Worm (Caenorhabditis elegans): ENCODE measurements around the gene ZC196.5.

The ZC196.5 gene

DNA sequence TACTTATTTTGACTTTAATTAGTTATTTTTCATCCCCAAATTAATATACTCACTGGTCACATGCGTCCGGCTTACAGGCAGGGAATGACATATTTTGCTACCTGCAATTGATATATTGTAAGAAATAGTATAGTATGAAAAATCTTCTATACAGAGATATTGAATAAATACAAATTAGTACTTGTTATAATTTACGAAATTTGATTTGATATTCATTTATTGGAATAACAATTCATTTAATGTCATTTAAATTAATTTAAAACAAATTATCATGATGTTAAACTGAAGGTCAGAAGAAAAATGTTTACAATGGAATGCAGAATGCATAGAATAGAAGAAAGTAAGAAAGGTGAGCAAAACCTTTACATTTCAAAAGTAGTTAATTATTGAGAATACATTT is 29.4 kb downstream of the ZC196.5 start, which contains the start of gene B0507.7:
B0507.7 (minus strand) TSS at position 101 of the 400 bp plus-strand sequence.
- no peak for TF ChIP-seq ztf-29 (GFP tag; IDR thresholded peaks at IDR 0.05)
- TF ChIP-seq flt-1 (GFP tag; IDR thresholded peaks at IDR 0.05), result no peak
- TF ChIP-seq cog-1 (tag; optimal IDR thresholded peaks at IDR 0.05), result no peak
- TF ChIP-seq klf-2 (GFP tag; conservative IDR thresholded peaks at IDR 0.05), result no peak
- TF ChIP-seq ref-1 (GFP tag; conservative IDR thresholded peaks at IDR 0.05), result no peak
- TF ChIP-seq med-1 (GFP tag; optimal IDR thresholded peaks at IDR 0.05; ENCODE audit: insufficient read depth), result no peak
- no peak for TF ChIP-seq T22C8.4 (GFP tag; IDR thresholded peaks at IDR 0.05)
- no peak for TF ChIP-seq tab-1 (GFP tag; IDR thresholded peaks at IDR 0.05)
- no peak for TF ChIP-seq ztf-23 (GFP tag; IDR thresholded peaks at IDR 0.05)

DNA sequence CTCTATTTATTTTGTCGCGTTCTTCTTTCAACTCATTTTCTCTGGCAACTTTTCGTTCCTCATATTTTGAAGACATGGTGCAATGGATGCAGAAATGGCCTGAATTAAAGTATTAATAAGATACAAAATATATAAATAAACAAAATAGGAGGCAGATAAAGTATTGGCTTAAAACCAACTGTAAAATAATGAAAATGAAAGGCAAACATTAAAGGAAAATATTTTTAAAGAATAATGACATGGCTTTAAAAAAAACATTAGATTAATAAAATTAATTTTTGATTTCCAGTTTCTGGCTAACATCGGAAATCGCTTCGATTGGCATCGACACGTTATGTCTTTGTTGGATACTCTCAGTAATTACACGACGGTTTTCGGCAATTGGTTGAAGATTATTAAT is 31.2 kb downstream of the ZC196.5 start, which contains the start of gene ddn-1:
ddn-1 (minus strand) TSS at position 101 of the 400 bp plus-strand sequence.
- no peak for TF ChIP-seq T22C8.4 (GFP tag; IDR thresholded peaks at IDR 0.05)
- TF ChIP-seq flt-1 (GFP tag; IDR thresholded peaks at IDR 0.05), result no peak
- no peak for TF ChIP-seq cog-1 (tag; optimal IDR thresholded peaks at IDR 0.05)
- no peak for TF ChIP-seq ref-1 (GFP tag; conservative IDR thresholded peaks at IDR 0.05)
- TF ChIP-seq med-1 (GFP tag; optimal IDR thresholded peaks at IDR 0.05; ENCODE audit: insufficient read depth), result no peak

DNA sequence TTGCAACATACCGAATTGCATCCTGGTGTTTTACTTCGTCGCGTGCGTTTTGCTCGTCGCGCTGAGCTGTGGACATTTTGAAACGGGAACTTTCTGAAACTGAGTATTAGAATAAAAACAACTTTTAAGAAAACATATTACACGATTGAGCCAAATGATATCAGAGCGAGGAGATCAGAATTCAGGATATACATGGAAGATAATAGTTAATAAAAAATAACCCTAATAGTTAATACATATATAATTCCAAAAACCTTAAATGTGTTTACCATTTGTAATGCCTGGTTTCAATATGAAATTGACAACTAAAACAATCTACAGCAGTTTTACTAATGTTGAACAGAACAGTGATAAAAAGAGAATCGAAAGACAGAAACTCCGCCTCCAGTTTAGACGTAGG is 33.7 kb downstream of the ZC196.5 start, which contains the start of gene B0507.8:
B0507.8 (minus strand) TSS at position 101 of the 400 bp plus-strand sequence.
- TF ChIP-seq tab-1 (GFP tag; IDR thresholded peaks at IDR 0.05) (no peak), flt-1 (GFP tag; IDR thresholded peaks at IDR 0.05) (no peak), klf-2 (GFP tag; conservative IDR thresholded peaks at IDR 0.05) (no peak), ztf-29 (GFP tag; IDR thresholded peaks at IDR 0.05) (no peak), cog-1 (tag; optimal IDR thresholded peaks at IDR 0.05) (no peak), ref-1 (GFP tag; conservative IDR thresholded peaks at IDR 0.05) (no peak), T22C8.4 (GFP tag; IDR thresholded peaks at IDR 0.05) (no peak), med-1 (GFP tag; optimal IDR thresholded peaks at IDR 0.05; ENCODE audit: insufficient read depth) (no peak), ztf-23 (GFP tag; IDR thresholded peaks at IDR 0.05) (no peak)

DNA sequence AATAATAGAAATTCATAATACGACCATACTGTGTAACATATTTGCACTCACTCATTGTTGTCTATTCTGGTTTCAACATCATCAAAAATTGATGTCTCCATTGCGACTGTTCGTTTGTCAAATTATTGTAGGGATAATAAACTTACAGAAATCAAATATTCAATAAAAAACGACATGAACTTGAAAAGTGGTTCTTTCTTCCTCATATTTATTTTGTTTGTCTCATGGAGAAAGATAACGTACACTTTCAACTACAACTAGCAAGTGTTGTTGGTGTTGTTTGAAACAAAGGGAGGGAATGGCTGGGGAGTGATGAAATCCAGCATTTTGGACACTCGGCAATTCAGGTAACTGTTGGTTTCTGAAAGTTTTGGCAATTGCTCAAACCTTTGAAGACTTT is 36.7 kb downstream of the ZC196.5 start, which contains the start of gene B0507.9:
B0507.9 (minus strand) TSS at position 101 of the 400 bp plus-strand sequence.
- TF ChIP-seq cog-1 (tag; optimal IDR thresholded peaks at IDR 0.05), result no peak
- TF ChIP-seq tab-1 (GFP tag; IDR thresholded peaks at IDR 0.05), result no peak

ce11 chrV:8767041-8767440 is 37.8 kb downstream of the ZC196.5 start:
- TF ChIP-seq cog-1 (tag; optimal IDR thresholded peaks at IDR 0.05), result no peak
- TF ChIP-seq ztf-29 (GFP tag; IDR thresholded peaks at IDR 0.05), result no peak
- TF ChIP-seq T22C8.4 (GFP tag; IDR thresholded peaks at IDR 0.05), result no peak
- no peak for TF ChIP-seq ztf-23 (GFP tag; IDR thresholded peaks at IDR 0.05)

ce11 chrV:8767493-8767892 is 38.3 kb downstream of the ZC196.5 start:
- TF ChIP-seq flt-1 (GFP tag; IDR thresholded peaks at IDR 0.05), result no peak
- no peak for TF ChIP-seq ztf-23 (GFP tag; IDR thresholded peaks at IDR 0.05)
- no peak for TF ChIP-seq med-1 (GFP tag; optimal IDR thresholded peaks at IDR 0.05; ENCODE audit: insufficient read depth)
- no peak for TF ChIP-seq klf-2 (GFP tag; conservative IDR thresholded peaks at IDR 0.05)
- TF ChIP-seq ref-1 (GFP tag; conservative IDR thresholded peaks at IDR 0.05), result no peak
- TF ChIP-seq ztf-29 (GFP tag; IDR thresholded peaks at IDR 0.05), result no peak
- no peak for TF ChIP-seq tab-1 (GFP tag; IDR thresholded peaks at IDR 0.05)
- TF ChIP-seq cog-1 (tag; optimal IDR thresholded peaks at IDR 0.05), result no peak
- no peak for TF ChIP-seq T22C8.4 (GFP tag; IDR thresholded peaks at IDR 0.05)

DNA sequence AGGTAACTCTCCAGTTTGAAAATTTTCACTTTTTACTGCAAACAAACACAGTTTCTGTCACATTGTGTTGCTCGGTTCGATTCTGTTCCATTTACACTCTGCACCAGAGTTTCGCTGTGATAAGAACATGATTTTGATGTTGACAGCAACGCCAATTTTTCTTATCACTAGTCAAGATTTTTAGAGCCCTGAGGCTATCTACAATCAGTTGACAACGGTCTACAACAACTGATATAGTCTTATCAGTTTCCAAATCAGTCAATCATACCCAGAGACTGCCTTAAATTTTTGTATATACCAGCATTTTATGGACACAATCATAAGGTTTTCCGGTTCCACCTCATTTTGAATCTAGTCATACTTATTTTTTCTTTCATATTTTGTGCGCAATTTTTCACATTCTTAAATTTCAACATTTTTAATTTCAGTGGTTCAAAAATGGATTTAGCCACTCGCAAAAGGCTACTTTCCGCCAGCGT is 39.3 kb downstream of the ZC196.5 start, which contains the start of gene B0507.3:
B0507.3 (plus strand) TSS at position 429 of the 479 bp plus-strand sequence.
- no peak for TF ChIP-seq T22C8.4 (GFP tag; IDR thresholded peaks at IDR 0.05)
- TF ChIP-seq ref-1 (GFP tag; conservative IDR thresholded peaks at IDR 0.05), result no peak
- no peak for TF ChIP-seq klf-2 (GFP tag; conservative IDR thresholded peaks at IDR 0.05)
- TF ChIP-seq ztf-23 (GFP tag; IDR thresholded peaks at IDR 0.05), result no peak
- TF ChIP-seq ztf-29 (GFP tag; IDR thresholded peaks at IDR 0.05), result no peak
- no peak for TF ChIP-seq med-1 (GFP tag; optimal IDR thresholded peaks at IDR 0.05; ENCODE audit: insufficient read depth)
- no peak for TF ChIP-seq cog-1 (tag; optimal IDR thresholded peaks at IDR 0.05)
- TF ChIP-seq flt-1 (GFP tag; IDR thresholded peaks at IDR 0.05), result no peak
- TF ChIP-seq tab-1 (GFP tag; IDR thresholded peaks at IDR 0.05), result no peak

DNA sequence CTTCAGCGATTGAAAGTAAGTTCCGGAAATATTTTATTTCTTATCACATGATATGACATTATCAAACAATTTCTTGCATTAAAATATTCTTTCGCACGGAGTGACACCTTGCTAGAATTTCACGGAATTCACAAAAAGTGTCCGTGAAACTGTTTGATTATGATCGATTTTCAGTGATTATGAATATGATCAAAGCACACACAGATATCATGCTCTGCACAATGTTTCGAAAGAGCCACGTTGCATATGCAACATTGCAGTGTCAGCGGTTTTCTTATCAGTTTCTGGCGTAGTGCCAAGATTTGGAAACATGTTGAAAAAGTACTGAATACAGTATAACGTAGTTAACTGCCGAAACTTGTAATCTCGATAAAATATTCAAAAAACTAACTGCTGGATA is 40.0 kb downstream of the ZC196.5 start:
- TF ChIP-seq ref-1 (GFP tag; conservative IDR thresholded peaks at IDR 0.05), result no peak
- TF ChIP-seq tab-1 (GFP tag; IDR thresholded peaks at IDR 0.05), result no peak
- TF ChIP-seq klf-2 (GFP tag; conservative IDR thresholded peaks at IDR 0.05), result no peak
- TF ChIP-seq cog-1 (tag; optimal IDR thresholded peaks at IDR 0.05), result no peak
- TF ChIP-seq ztf-23 (GFP tag; IDR thresholded peaks at IDR 0.05), result no peak

DNA sequence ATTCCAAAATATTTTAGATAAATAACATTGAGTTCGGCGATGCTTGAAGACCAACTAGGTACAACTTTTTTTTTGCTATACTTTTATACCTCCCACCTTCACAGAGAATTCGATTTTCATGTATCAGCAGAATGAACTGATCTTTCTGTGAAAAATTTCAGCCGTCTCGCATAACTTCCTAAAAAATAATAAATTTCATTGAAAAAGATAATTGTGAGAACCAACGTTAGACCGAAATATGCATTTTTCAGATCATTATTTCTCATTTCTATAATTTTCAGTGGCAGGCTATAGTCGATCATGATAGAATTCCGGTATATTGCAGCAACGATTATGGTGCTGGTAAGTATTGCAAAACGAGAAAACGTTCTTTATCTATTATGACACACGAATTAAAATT is 42.4 kb downstream of the ZC196.5 start, which contains the start of gene srx-115:
srx-115 (plus strand) TSS at position 301 of the 400 bp plus-strand sequence.
- TF ChIP-seq med-1 (GFP tag; optimal IDR thresholded peaks at IDR 0.05; ENCODE audit: insufficient read depth) (no peak), klf-2 (GFP tag; conservative IDR thresholded peaks at IDR 0.05) (no peak), flt-1 (GFP tag; IDR thresholded peaks at IDR 0.05) (no peak), ztf-23 (GFP tag; IDR thresholded peaks at IDR 0.05) (no peak), T22C8.4 (GFP tag; IDR thresholded peaks at IDR 0.05) (no peak), tab-1 (GFP tag; IDR thresholded peaks at IDR 0.05) (no peak), cog-1 (tag; optimal IDR thresholded peaks at IDR 0.05) (no peak), ref-1 (GFP tag; conservative IDR thresholded peaks at IDR 0.05) (no peak), ztf-29 (GFP tag; IDR thresholded peaks at IDR 0.05) (no peak)

- TF ChIP-seq tab-1 (GFP tag; IDR thresholded peaks at IDR 0.05) (no peak), flt-1 (GFP tag; IDR thresholded peaks at IDR 0.05) (no peak), ref-1 (GFP tag; conservative IDR thresholded peaks at IDR 0.05) (no peak), ztf-23 (GFP tag; IDR thresholded peaks at IDR 0.05) (no peak), T22C8.4 (GFP tag; IDR thresholded peaks at IDR 0.05) (no peak), cog-1 (tag; optimal IDR thresholded peaks at IDR 0.05) (no peak), klf-2 (GFP tag; conservative IDR thresholded peaks at IDR 0.05) (no peak), ztf-29 (GFP tag; IDR thresholded peaks at IDR 0.05) (no peak), med-1 (GFP tag; optimal IDR thresholded peaks at IDR 0.05; ENCODE audit: insufficient read depth) (no peak)
Observed at ce11 chrV:8773826-8774382, 44.7 kb downstream of the ZC196.5 start, which contains the start of gene B0507.2. B0507.2 (plus strand) TSS chrV:8774332.

Measured in whole organism, midembryonic.